Fruit fly (Drosophila melanogaster) S2 (cell line): Measurements from ENCODE around the gene Cks85A.

Experiments used
- CG8478 ChIP-seq: fragments of >200 bp; optimal IDR thresholded peaks from 2 replicates; lab custom pipeline; 2018
- CTCF ChIP-seq, 2 experiments: fragments of >200 bp; optimal IDR thresholded peaks; 2 replicates each; lab custom pipeline; 2018

- TF ChIP-seq CG8478 (lab: Kevin White, UChicago), result no peak
- peak in 1 of 2 experiments; percentile 22 for TF ChIP-seq CTCF (optimal IDR thresholded peaks at IDR 0.05; lab: Kevin White, UChicago)
These were observed 2.9 kb downstream of the Cks85A start for dm6 chr3R:8715371-8715770.
